Fruit fly (Drosophila melanogaster) S2 (cell line): ENCODE data around the gene CG5946.

Source experiments
- CG8478 ChIP-seq: fragments of >200 bp; optimal IDR thresholded peaks from 2 replicates; lab custom pipeline; 2018
- CTCF ChIP-seq, 2 experiments: fragments of >200 bp; optimal IDR thresholded peaks; 2 replicates each; lab custom pipeline; 2018

DNA sequence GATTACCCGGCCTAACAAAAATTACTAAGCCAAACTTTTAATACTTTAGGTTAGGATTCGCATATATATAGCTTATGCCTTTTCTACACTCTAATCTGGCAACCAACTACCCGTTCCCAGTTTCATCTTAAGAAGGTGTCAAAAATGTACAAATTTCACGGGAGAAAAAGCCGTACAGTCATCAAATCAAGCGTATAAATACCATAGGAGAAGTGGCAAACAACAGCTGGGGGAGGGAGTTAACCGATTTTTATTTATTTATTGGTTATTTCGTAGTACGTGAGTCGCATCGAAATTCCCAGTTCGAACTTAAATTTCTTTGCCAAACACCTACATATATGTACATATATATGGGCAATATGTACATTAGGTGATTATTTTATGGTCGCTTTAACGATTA lies 6.7 kb upstream of the CG5946 start, which contains the start of gene CG7264:
- TF ChIP-seq CG8478 (no peak), CTCF (optimal IDR thresholded peaks at IDR 0.05; lab: Kevin White, UChicago) (no peak)
